Fruit fly (Drosophila melanogaster): Measurements from ENCODE around the gene Rabex-5.
A peak's percentile ranks its signal among the peaks of the same experiment; 100 is the strongest.

The Rabex-5 gene

dm6 chr3L:1298509-1298908 lies 2.8 kb downstream of the Rabex-5 start, which contains the start of gene scf:
scf (plus strand) TSS chr3L:1298672.
- TF ChIP-seq CG8478 (optimal IDR thresholded peaks at IDR 0.05) (no peak), CTCF (optimal IDR thresholded peaks at IDR 0.05) (no peak)

dm6 chr3L:1300076-1300635 lies 4.4 kb downstream of the Rabex-5 start:
- TF ChIP-seq CTCF (optimal IDR thresholded peaks at IDR 0.05) = no peak
- TF ChIP-seq CG8478 (optimal IDR thresholded peaks at IDR 0.05) = no peak

dm6 chr3L:1302234-1302949 lies 6.7 kb downstream of the Rabex-5 start, which contains the start of the genes Rac1 and Acat2:
Rac1 (minus strand) TSS chr3L:1302683.
Acat2 (plus strand) TSS chr3L:1302944.
- TF ChIP-seq CG8478 (optimal IDR thresholded peaks at IDR 0.05) (no peak), CTCF (optimal IDR thresholded peaks at IDR 0.05) (no peak)

dm6 chr3L:1302950-1303352 lies 7.2 kb downstream of the Rabex-5 start:
- TF ChIP-seq CTCF (optimal IDR thresholded peaks at IDR 0.05) (no peak), CG8478 (optimal IDR thresholded peaks at IDR 0.05) (no peak)

- TF ChIP-seq CTCF (optimal IDR thresholded peaks at IDR 0.05) (no peak), CG8478 (optimal IDR thresholded peaks at IDR 0.05) (no peak)
Measured at dm6 chr3L:1305317-1305716, 9.6 kb downstream of the Rabex-5 start.

- TF ChIP-seq CG8478 (optimal IDR thresholded peaks at IDR 0.05) (no peak), CTCF (optimal IDR thresholded peaks at IDR 0.05) (peak; percentile 31 to 47)
Measured at dm6 chr3L:1307005-1307632, 11.4 kb downstream of the Rabex-5 start, which contains the start of the genes Ctr9 and Nt5a. Ctr9 (plus strand) TSS chr3L:1307224. Nt5a (minus strand) TSS chr3L:1307418.

dm6 chr3L:1313039-1313766 lies 17.5 kb downstream of the Rabex-5 start, which contains the start of the genes sturkopf and Herc4:
sturkopf (minus strand) TSS chr3L:1313377.
Herc4 (plus strand) TSS chr3L:1313696.
- no peak for TF ChIP-seq CTCF (optimal IDR thresholded peaks at IDR 0.05)
- TF ChIP-seq CG8478 (optimal IDR thresholded peaks at IDR 0.05) = no peak

dm6 chr3L:1318241-1318640 lies 22.5 kb downstream of the Rabex-5 start, which contains the start of gene Myo61F:
Myo61F (plus strand) TSS chr3L:1318480.
- TF ChIP-seq CG8478 (optimal IDR thresholded peaks at IDR 0.05) (no peak), CTCF (optimal IDR thresholded peaks at IDR 0.05) (no peak)

dm6 chr3L:1319097-1319725 lies 23.5 kb downstream of the Rabex-5 start:
- TF ChIP-seq CG8478 (optimal IDR thresholded peaks at IDR 0.05) = no peak

dm6 chr3L:1320230-1320930 lies 24.7 kb downstream of the Rabex-5 start:
- no peak for TF ChIP-seq CG8478 (optimal IDR thresholded peaks at IDR 0.05)
- TF ChIP-seq CTCF (optimal IDR thresholded peaks at IDR 0.05) = no peak

dm6 chr3L:1320931-1321556 lies 25.3 kb downstream of the Rabex-5 start:
- no peak for TF ChIP-seq CTCF (optimal IDR thresholded peaks at IDR 0.05)
- no peak for TF ChIP-seq CG8478 (optimal IDR thresholded peaks at IDR 0.05)

dm6 chr3L:1322159-1322558 lies 26.4 kb downstream of the Rabex-5 start:
- no peak for TF ChIP-seq CTCF (optimal IDR thresholded peaks at IDR 0.05)
- TF ChIP-seq CG8478 (optimal IDR thresholded peaks at IDR 0.05) = no peak

- TF ChIP-seq CG8478 (optimal IDR thresholded peaks at IDR 0.05) (no peak), CTCF (optimal IDR thresholded peaks at IDR 0.05) (no peak)
Measured at dm6 chr3L:1322706-1323105, 27.0 kb downstream of the Rabex-5 start, which contains the start of gene CG9184. CG9184 (minus strand) TSS chr3L:1322806.
